Fruit fly (Drosophila melanogaster) whole organism, embryonic: ENCODE data around the gene scyl.
A peak's percentile ranks its signal among the peaks of the same experiment; 100 is the strongest.

Experiments used
- Aef1 ChIP-seq: fragments of 200-800 bp; sonication (Bioruptor generic); IDR thresholded peaks from 3 replicates; pipeline ENCODE4 v1.3.6; 2022; ENCODE audit warnings: missing biosample characterization, missing genetic modification characterization
- Asciz ChIP-seq: fragments of 200-800 bp; sonication (Bioruptor generic); optimal IDR thresholded peaks from 2 replicates; lab custom pipeline; 2017; ENCODE audit warnings: missing biosample characterization, mild to moderate bottlenecking, missing genetic modification characterization, missing genetic modification reagents
- Awh ChIP-seq: fragments of 200-800 bp; sonication (Bioruptor generic); IDR thresholded peaks from 2 replicates; pipeline ENCODE4, ENCODE4 v1.3.6; 2022; ENCODE audit warnings: missing biosample characterization, missing genetic modification characterization
- CG10565 ChIP-seq: fragments of 200-800 bp; sonication (Bioruptor generic); optimal IDR thresholded peaks from 3 replicates; lab custom pipeline; 2016; ENCODE audit warnings: missing biosample characterization, mild to moderate bottlenecking, missing genetic modification characterization
- CG10654 ChIP-seq: fragments of 200-800 bp; sonication (Bioruptor generic); optimal IDR thresholded peaks from 2 replicates; lab custom pipeline; 2016; ENCODE audit warnings: missing biosample characterization, missing genetic modification characterization
- CG11085 ChIP-seq: fragments of 200-800 bp; sonication (Bioruptor generic); IDR thresholded peaks from 2 replicates; pipeline ENCODE4 v1.3.6; 2022; ENCODE audit warnings: missing biosample characterization, missing genetic modification characterization
- CG11093 ChIP-seq: fragments of 200-800 bp; sonication (Bioruptor generic); IDR thresholded peaks from 3 replicates; pipeline ENCODE4 v1.3.6; 2022; ENCODE audit warnings: missing biosample characterization, missing genetic modification characterization
- CG11504 ChIP-seq: fragments of 200-800 bp; sonication (Bioruptor generic); optimal IDR thresholded peaks from 3 replicates; lab custom pipeline; 2019; ENCODE audit warnings: missing biosample characterization, mild to moderate bottlenecking, missing genetic modification characterization, moderate library complexity
- CG12236 ChIP-seq: fragments of 200-800 bp; sonication (Bioruptor generic); optimal IDR thresholded peaks from 2 replicates; lab custom pipeline; 2016; ENCODE audit warnings: missing biosample characterization, missing genetic modification characterization
- CG13424 ChIP-seq: fragments of 200-800 bp; sonication (Bioruptor generic); optimal IDR thresholded peaks from 2 replicates; lab custom pipeline; 2019; ENCODE audit warnings: missing biosample characterization, mild to moderate bottlenecking, missing genetic modification characterization, moderate library complexity
- CG13894 ChIP-seq: fragments of 200-800 bp; sonication (Bioruptor generic); optimal IDR thresholded peaks from 3 replicates; lab custom pipeline; 2018; ENCODE audit warnings: missing biosample characterization, mild to moderate bottlenecking, missing genetic modification characterization, moderate library complexity
- CG14014 ChIP-seq: fragments of 200-800 bp; sonication (Bioruptor generic); IDR thresholded peaks from 2 replicates; pipeline ENCODE4 v1.3.6; 2022; ENCODE audit warnings: missing biosample characterization, missing genetic modification characterization
- CG14441 ChIP-seq: fragments of 200-800 bp; sonication (Bioruptor generic); IDR thresholded peaks from 2 replicates; pipeline ENCODE4 v1.3.6; 2022; ENCODE audit warnings: missing biosample characterization, missing genetic modification characterization
- CG14710 ChIP-seq: fragments of 200-800 bp; sonication (Bioruptor generic); optimal IDR thresholded peaks from 3 replicates; lab custom pipeline; 2019; ENCODE audit warnings: missing biosample characterization, mild to moderate bottlenecking, missing genetic modification characterization, moderate library complexity
- CG17186 ChIP-seq: fragments of 200-800 bp; sonication (Bioruptor generic); optimal IDR thresholded peaks from 3 replicates; lab custom pipeline; 2017; ENCODE audit warnings: missing biosample characterization, missing genetic modification reagents, missing genetic modification characterization
- CG18011 ChIP-seq: fragments of 200-800 bp; sonication (Bioruptor generic); optimal IDR thresholded peaks from 2 replicates; lab custom pipeline; 2017; ENCODE audit warnings: missing biosample characterization, missing genetic modification characterization, mild to moderate bottlenecking, moderate library complexity, missing genotype
- CG18599 ChIP-seq: fragments of 200-800 bp; sonication (Bioruptor generic); optimal IDR thresholded peaks from 3 replicates; lab custom pipeline; 2017; ENCODE audit warnings: missing biosample characterization, missing genetic modification characterization, mild to moderate bottlenecking, moderate library complexity, missing genetic modification reagents
- CG31224 ChIP-seq: fragments of 200-800 bp; sonication (Bioruptor generic); IDR thresholded peaks from 2 replicates; pipeline ENCODE4 v1.3.6; 2022; ENCODE audit warnings: missing biosample characterization, missing genetic modification characterization
- CG3163 ChIP-seq: fragments of 200-800 bp; sonication (Bioruptor generic); optimal IDR thresholded peaks from 3 replicates; lab custom pipeline; 2016; ENCODE audit warnings: missing biosample characterization, missing genetic modification characterization
- CG32532 ChIP-seq: fragments of 200-800 bp; sonication (Bioruptor generic); IDR thresholded peaks from 2 replicates; pipeline ENCODE4 v1.3.6; 2022; ENCODE audit warnings: missing biosample characterization, missing genetic modification characterization
- CG32767 ChIP-seq: fragments of 200-800 bp; sonication (Bioruptor generic); IDR thresholded peaks from 2 replicates; pipeline ENCODE4 v1.3.6; 2022; ENCODE audit warnings: missing biosample characterization, missing genetic modification characterization
- CG3407 ChIP-seq: fragments of 200-800 bp; sonication (Bioruptor generic); optimal IDR thresholded peaks from 2 replicates; lab custom pipeline; 2018; ENCODE audit warnings: missing biosample characterization, mild to moderate bottlenecking, missing genetic modification characterization
- CG6175 ChIP-seq: fragments of 200-800 bp; sonication (Bioruptor generic); IDR thresholded peaks from 3 replicates; pipeline ENCODE4 v1.3.6; 2022; ENCODE audit warnings: missing biosample characterization, missing genetic modification characterization
- CG7357 ChIP-seq: fragments of 200-800 bp; sonication (Bioruptor generic); IDR thresholded peaks from 3 replicates; pipeline ENCODE4 v1.3.6; 2022; ENCODE audit warnings: missing biosample characterization, missing genetic modification characterization
- Dip2 ChIP-seq: fragments of 200-800 bp; sonication (Bioruptor generic); IDR thresholded peaks from 2 replicates; pipeline ENCODE4 v1.3.6; 2022; ENCODE audit warnings: missing biosample characterization, missing genetic modification characterization
- Ets97D ChIP-seq: fragments of 200-800 bp; sonication (Bioruptor generic); optimal IDR thresholded peaks from 3 replicates; lab custom pipeline; 2016; ENCODE audit warnings: missing biosample characterization, missing genetic modification characterization
- Mes4 ChIP-seq: fragments of 200-800 bp; sonication (Bioruptor generic); optimal IDR thresholded peaks from 2 replicates; lab custom pipeline; 2016; ENCODE audit warnings: missing biosample characterization, missing genetic modification characterization
- NfI ChIP-seq: fragments of 200-800 bp; sonication (Bioruptor generic); optimal IDR thresholded peaks from 3 replicates; lab custom pipeline; 2018; ENCODE audit warnings: missing biosample characterization, mild to moderate bottlenecking, missing genetic modification characterization, moderate library complexity
- Poxn ChIP-seq: fragments of 200-800 bp; sonication (Bioruptor generic); IDR thresholded peaks from 2 replicates; pipeline ENCODE4 v1.3.6; 2022; ENCODE audit warnings: missing biosample characterization, missing genetic modification characterization
- Side ChIP-seq: fragments of 200-800 bp; sonication (Bioruptor generic); optimal IDR thresholded peaks from 2 replicates; lab custom pipeline; 2016; ENCODE audit warnings: missing biosample characterization, missing genetic modification characterization
- Spps ChIP-seq: fragments of 200-800 bp; sonication (Bioruptor generic); optimal IDR thresholded peaks from 2 replicates; lab custom pipeline; 2018; ENCODE audit warnings: missing biosample characterization, mild to moderate bottlenecking, missing genetic modification characterization
- Sry-δ ChIP-seq: fragments of 200-800 bp; sonication (Bioruptor generic); optimal IDR thresholded peaks from 2 replicates; lab custom pipeline; 2016; ENCODE audit warnings: missing biosample characterization, missing genetic modification characterization
- bab2 ChIP-seq: fragments of 200-800 bp; sonication (Bioruptor generic); optimal IDR thresholded peaks from 2 replicates; lab custom pipeline; 2016; ENCODE audit warnings: missing biosample characterization, missing genetic modification characterization
- bsh ChIP-seq, 2 experiments: fragments of 200-800 bp; sonication (Bioruptor generic); optimal IDR thresholded peaks; 2 replicates each; lab custom pipeline; 2017 to 2018; ENCODE audit warnings: mild to moderate bottlenecking in 2 of 2, missing biosample characterization in 2 of 2, missing genetic modification characterization in 2 of 2, moderate library complexity in 1 of 2
- exex ChIP-seq: fragments of 200-800 bp; sonication (Bioruptor generic); optimal IDR thresholded peaks from 4 replicates; lab custom pipeline; 2018; ENCODE audit warnings: missing biosample characterization, mild to moderate bottlenecking, missing genetic modification characterization, moderate library complexity
- eyg ChIP-seq: fragments of 200-800 bp; sonication (Bioruptor generic); optimal IDR thresholded peaks from 3 replicates; lab custom pipeline; 2016; ENCODE audit warnings: missing biosample characterization, missing genetic modification characterization
- fd96Cb ChIP-seq: fragments of 200-800 bp; sonication (Bioruptor generic); optimal IDR thresholded peaks from 2 replicates; lab custom pipeline; 2018; ENCODE audit warnings: missing biosample characterization, mild to moderate bottlenecking, missing genetic modification characterization, moderate library complexity
- gsb ChIP-seq: fragments of 200-800 bp; sonication (Bioruptor generic); IDR thresholded peaks from 2 replicates; pipeline ENCODE4 v1.3.6; 2022; ENCODE audit warnings: missing biosample characterization, missing genetic modification characterization
- hbn ChIP-seq: fragments of 200-800 bp; sonication (Bioruptor generic); IDR thresholded peaks from 2 replicates; pipeline ENCODE4 v1.3.6; 2022; ENCODE audit warnings: missing biosample characterization, missing genetic modification characterization; ENCODE audit not compliant: partially characterized antibody
- insv ChIP-seq, 2 experiments: fragments of 200-800 bp; sonication (Bioruptor generic); optimal IDR thresholded peaks; 3 replicates each; lab custom pipeline; 2016 to 2018; ENCODE audit warnings: missing biosample characterization in 2 of 2, missing genetic modification characterization in 2 of 2
- inv ChIP-seq: fragments of 200-800 bp; sonication (Bioruptor generic); IDR thresholded peaks from 2 replicates; pipeline ENCODE4 v1.3.6; 2022; ENCODE audit warnings: missing biosample characterization, missing genetic modification characterization; ENCODE audit not compliant: partially characterized antibody
- lbe ChIP-seq: fragments of 200-800 bp; sonication (Bioruptor generic); optimal IDR thresholded peaks from 2 replicates; lab custom pipeline; 2016; ENCODE audit warnings: missing biosample characterization, mild to moderate bottlenecking, missing genetic modification characterization
- nerfin-2 ChIP-seq: fragments of 200-800 bp; sonication (Bioruptor generic); IDR thresholded peaks from 2 replicates; pipeline ENCODE4 v1.3.6; 2022; ENCODE audit warnings: missing biosample characterization, missing genetic modification characterization; ENCODE audit not compliant: partially characterized antibody
- org-1 ChIP-seq: fragments of 200-800 bp; sonication (Bioruptor generic); optimal IDR thresholded peaks from 2 replicates; lab custom pipeline; 2017; ENCODE audit warnings: missing biosample characterization, missing genetic modification characterization
- psq ChIP-seq: fragments of 200-800 bp; sonication (Bioruptor generic); optimal IDR thresholded peaks from 2 replicates; lab custom pipeline; 2017; ENCODE audit warnings: missing biosample characterization, missing genetic modification characterization
- tll ChIP-seq, 2 experiments: fragments of 200-800 bp in 1 of 2; fragments of >200 bp in 1 of 2; sonication (Bioruptor generic) in 1 of 2; optimal IDR thresholded peaks; 2 replicates each; lab custom pipeline; 2017 to 2019; ENCODE audit warnings: missing biosample characterization in 2 of 2, missing genetic modification characterization in 2 of 2, mild to moderate bottlenecking in 1 of 2, moderate library complexity in 1 of 2
- usp ChIP-seq: fragments of >200 bp; optimal IDR thresholded peaks from 2 replicates; lab custom pipeline; 2017; ENCODE audit warnings: missing biosample characterization, missing genetic modification characterization
- vvl ChIP-seq: fragments of 200-800 bp; sonication (Bioruptor generic); IDR thresholded peaks from 2 replicates; pipeline ENCODE4 v1.3.6; 2022; ENCODE audit warnings: missing biosample characterization, missing genetic modification characterization
- wdn ChIP-seq: fragments of 200-800 bp; sonication (Bioruptor generic); IDR thresholded peaks from 2 replicates; pipeline ENCODE4 v1.3.6; 2022; ENCODE audit warnings: missing biosample characterization, missing genetic modification characterization

scyl gene

DNA sequence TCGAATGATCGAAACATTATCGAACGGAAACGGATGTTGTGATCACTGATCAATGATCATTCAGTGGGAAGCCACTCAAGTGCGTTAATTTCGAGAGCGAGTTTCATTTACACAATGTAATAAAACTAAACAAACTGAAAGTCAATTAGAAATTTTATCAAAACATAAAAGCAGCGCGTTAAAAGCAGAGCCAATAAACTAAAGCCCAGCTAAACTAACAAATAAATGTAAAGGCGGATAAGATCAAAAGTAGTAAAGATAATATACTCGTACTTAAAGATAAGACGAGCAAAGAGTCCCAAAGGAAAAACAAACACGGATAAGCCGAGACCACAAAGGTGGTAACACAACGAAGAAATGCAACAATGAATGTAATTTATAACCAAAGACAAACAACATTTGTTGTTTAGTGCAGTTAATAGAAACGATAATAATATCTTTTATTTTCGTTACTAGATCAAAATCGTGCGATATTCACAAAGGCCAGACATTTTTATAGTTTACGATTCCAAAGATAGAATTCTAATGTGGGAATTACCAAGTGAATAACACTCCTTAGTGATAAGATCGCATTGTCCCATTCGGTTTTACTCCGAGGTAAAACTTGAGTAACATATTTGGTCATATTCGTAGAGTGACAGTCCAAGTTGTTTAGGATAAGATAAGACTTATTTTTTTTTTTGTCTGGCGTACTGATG lies 21.5 kb downstream of the scyl start (continued):
- TF ChIP-seq Side, result no peak
- TF ChIP-seq Spps, result no peak
- TF ChIP-seq CG14441 (GFP tag; lab: Robert Waterston, UW), result no peak
- no peak for TF ChIP-seq insv (GFP tag; optimal IDR thresholded peaks at IDR 0.05; lab: Kevin White, UChicago)
- TF ChIP-seq Awh, result no peak
- no peak for TF ChIP-seq Poxn (GFP tag; lab: Robert Waterston, UW)
- TF ChIP-seq CG11085, result no peak

DNA sequence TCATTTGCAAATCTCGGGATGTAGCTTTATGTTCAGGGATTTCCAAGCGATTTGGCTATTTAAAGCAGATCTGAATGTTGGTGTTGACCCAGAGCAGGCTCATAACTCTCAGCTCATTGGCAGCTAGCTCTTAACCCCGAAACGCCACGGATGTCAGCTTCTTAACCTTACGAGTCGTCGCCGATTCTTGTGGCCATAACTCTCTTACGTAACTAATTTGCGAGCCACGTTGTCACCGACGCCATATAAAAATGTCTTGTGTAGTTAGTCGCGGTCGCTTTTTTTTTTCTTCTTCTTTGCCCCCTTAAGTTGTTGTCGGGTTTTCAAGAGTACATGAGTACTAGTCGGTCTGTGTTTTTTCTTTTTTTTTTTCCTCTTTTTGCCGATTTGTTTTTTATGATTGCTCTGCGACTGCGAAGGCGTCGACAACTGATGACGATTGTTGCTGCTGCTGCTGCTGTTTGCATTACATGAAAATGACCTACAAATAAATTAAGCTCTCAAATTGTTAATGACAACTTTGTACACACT lies 22.1 kb downstream of the scyl start:
- TF ChIP-seq Asciz, result no peak
- TF ChIP-seq inv (GFP tag; lab: Robert Waterston, UW), result no peak
- no peak for TF ChIP-seq CG3163 (GFP tag; lab: Kevin White, UChicago)
- TF ChIP-seq CG14014 (GFP tag; lab: Robert Waterston, UW), result no peak
- TF ChIP-seq hbn (GFP tag; lab: Robert Waterston, UW), result no peak
- TF ChIP-seq CG31224, result no peak
- TF ChIP-seq CG13424 (tag; lab: Kevin White, UChicago), result no peak
- no peak for TF ChIP-seq Dip2 (GFP tag; lab: Robert Waterston, UW)
- TF ChIP-seq eyg (GFP tag; lab: Kevin White, UChicago), result no peak
- no peak for TF ChIP-seq nerfin-2
- no peak for TF ChIP-seq psq
- TF ChIP-seq lbe (GFP tag; lab: Kevin White, UChicago), result no peak
- TF ChIP-seq vvl (GFP tag; lab: Robert Waterston, UW), result no peak
- no peak for TF ChIP-seq usp
- no peak for TF ChIP-seq CG7357 (GFP tag; lab: Robert Waterston, UW)
- no peak for TF ChIP-seq CG32767
- no peak for TF ChIP-seq org-1 (GFP tag; lab: Kevin White, UChicago)
- TF ChIP-seq CG17186 (GFP tag; lab: Kevin White, UChicago), result no peak
- no peak for TF ChIP-seq Sry-δ
- peak; percentile 22 for TF ChIP-seq CG13894 (tag; lab: Kevin White, UChicago)
- TF ChIP-seq wdn, result no peak
- TF ChIP-seq gsb (GFP tag; lab: Robert Waterston, UW), result no peak
- TF ChIP-seq Aef1 (GFP tag; lab: Robert Waterston, UW), result no peak
- TF ChIP-seq CG10565 (GFP tag; lab: Kevin White, UChicago), result no peak
- no peak for TF ChIP-seq CG10654 (GFP tag; lab: Kevin White, UChicago)
- peak; percentile 9 for TF ChIP-seq exex (tag; lab: Kevin White, UChicago)
- peak in 1 of 2 experiments; percentile 9 for TF ChIP-seq bsh (GFP tag; optimal IDR thresholded peaks at IDR 0.05; lab: Kevin White, UChicago)
- no peak for TF ChIP-seq CG12236 (GFP tag; lab: Kevin White, UChicago)
- TF ChIP-seq CG11504 (tag; lab: Kevin White, UChicago), result no peak
- no peak for TF ChIP-seq CG32532
- TF ChIP-seq CG18011 (GFP tag; lab: Kevin White, UChicago), result no peak
- TF ChIP-seq CG3407 (GFP tag; lab: Kevin White, UChicago), result no peak
- no peak for TF ChIP-seq NfI (GFP tag; lab: Kevin White, UChicago)
- peak; percentile 23 for TF ChIP-seq CG18599
- TF ChIP-seq Ets97D (GFP tag; lab: Kevin White, UChicago), result no peak
- no peak for TF ChIP-seq fd96Cb (tag; lab: Kevin White, UChicago)
- TF ChIP-seq Mes4, result no peak
- TF ChIP-seq tll (GFP tag; optimal IDR thresholded peaks at IDR 0.05; lab: Kevin White, UChicago), result no peak
- TF ChIP-seq CG6175 (GFP tag; lab: Robert Waterston, UW), result peak; percentile 62; the same call in 1 of the 3 replicates
- no peak for TF ChIP-seq bab2 (GFP tag; lab: Kevin White, UChicago)
- no peak for TF ChIP-seq CG11093 (GFP tag; lab: Robert Waterston, UW)
- TF ChIP-seq CG14710, result no peak
